Fruit fly (Drosophila melanogaster) whole organism, embryonic: ENCODE data around the gene shakB.

Experiments
- ATbp ChIP-seq: fragments of 200-800 bp; sonication (Bioruptor generic); optimal IDR thresholded peaks from 2 replicates; lab custom pipeline; 2017; ENCODE audit warnings: missing biosample characterization, mild to moderate bottlenecking, missing genetic modification characterization, missing genetic modification reagents
- B-H1 ChIP-seq: fragments of 200-800 bp; sonication (Bioruptor generic); IDR thresholded peaks from 3 replicates; pipeline ENCODE4 v1.3.6; 2022; ENCODE audit warnings: missing biosample characterization, missing genetic modification characterization
- Blimp-1 ChIP-seq: fragments of 200-800 bp; sonication (Bioruptor generic); optimal IDR thresholded peaks from 3 replicates; lab custom pipeline; 2018; ENCODE audit warnings: missing biosample characterization, missing genetic modification characterization, mild to moderate bottlenecking, moderate library complexity, missing genetic modification reagents
- C15 ChIP-seq: fragments of 200-800 bp; sonication (Bioruptor generic); IDR thresholded peaks from 3 replicates; pipeline ENCODE4 v1.3.6; 2022; ENCODE audit warnings: missing biosample characterization, missing genetic modification characterization
- CG10209 ChIP-seq: fragments of 200-800 bp; sonication (Bioruptor generic); optimal IDR thresholded peaks from 3 replicates; lab custom pipeline; 2017; ENCODE audit warnings: missing biosample characterization, mild to moderate bottlenecking, missing genetic modification characterization, missing genetic modification reagents
- CG10979 ChIP-seq: fragments of 200-800 bp; sonication (Bioruptor generic); optimal IDR thresholded peaks from 2 replicates; lab custom pipeline; 2018; ENCODE audit warnings: missing biosample characterization, mild to moderate bottlenecking, missing genetic modification characterization, moderate library complexity
- CG11247 ChIP-seq: fragments of 200-800 bp; sonication (Bioruptor generic); IDR thresholded peaks from 2 replicates; pipeline ENCODE4 v1.3.6; 2022; ENCODE audit warnings: missing biosample characterization, missing genetic modification characterization
- CG12769 ChIP-seq: fragments of 200-800 bp; sonication (Bioruptor generic); optimal IDR thresholded peaks from 2 replicates; lab custom pipeline; 2019; ENCODE audit warnings: missing biosample characterization, mild to moderate bottlenecking, missing genetic modification characterization, moderate library complexity
- CG14860 ChIP-seq: fragments of 200-800 bp; sonication (Bioruptor generic); IDR thresholded peaks from 3 replicates; pipeline ENCODE4 v1.3.6; 2022; ENCODE audit warnings: missing biosample characterization, missing genetic modification characterization; ENCODE audit not compliant: partially characterized antibody
- CG15269 ChIP-seq: fragments of 200-800 bp; sonication (Bioruptor generic); optimal IDR thresholded peaks from 2 replicates; lab custom pipeline; 2018; ENCODE audit warnings: missing biosample characterization, mild to moderate bottlenecking, missing genetic modification characterization, moderate library complexity
- CG16815 ChIP-seq: fragments of 200-800 bp; sonication (Bioruptor generic); optimal IDR thresholded peaks from 3 replicates; lab custom pipeline; 2017; ENCODE audit warnings: missing biosample characterization, mild to moderate bottlenecking, missing genetic modification characterization
- CG16863 ChIP-seq: fragments of 200-800 bp; sonication (Bioruptor generic); optimal IDR thresholded peaks from 3 replicates; lab custom pipeline; 2016; ENCODE audit warnings: missing biosample characterization, missing genetic modification characterization
- CG2202 ChIP-seq: fragments of 200-800 bp; sonication (Bioruptor generic); optimal IDR thresholded peaks from 2 replicates; lab custom pipeline; 2018; ENCODE audit warnings: missing biosample characterization, mild to moderate bottlenecking, missing genetic modification characterization
- CG30431 ChIP-seq: fragments of 200-800 bp; sonication (Bioruptor generic); optimal IDR thresholded peaks from 2 replicates; lab custom pipeline; 2017; ENCODE audit warnings: missing biosample characterization, missing genetic modification characterization
- CG33557 ChIP-seq: fragments of 200-800 bp; sonication (Bioruptor generic); optimal IDR thresholded peaks from 2 replicates; lab custom pipeline; 2019; ENCODE audit warnings: missing biosample characterization, mild to moderate bottlenecking, missing genetic modification characterization, moderate library complexity
- CG4424 ChIP-seq: fragments of 200-800 bp; sonication (Bioruptor generic); optimal IDR thresholded peaks from 3 replicates; lab custom pipeline; 2016; ENCODE audit warnings: missing biosample characterization, missing genetic modification characterization
- CG4820 ChIP-seq: fragments of 200-800 bp; sonication (Bioruptor generic); optimal IDR thresholded peaks from 3 replicates; lab custom pipeline; 2016; ENCODE audit warnings: missing biosample characterization, missing genetic modification characterization
- CG9609 ChIP-seq: fragments of 200-800 bp; sonication (Bioruptor generic); optimal IDR thresholded peaks from 3 replicates; lab custom pipeline; 2016; ENCODE audit warnings: missing biosample characterization, missing genetic modification characterization
- Chrac-16 ChIP-seq: fragments of 200-800 bp; sonication (Bioruptor generic); optimal IDR thresholded peaks from 3 replicates; lab custom pipeline; 2016; ENCODE audit warnings: missing biosample characterization, missing genetic modification characterization
- Drgx ChIP-seq: fragments of 200-800 bp; sonication (Bioruptor generic); IDR thresholded peaks from 2 replicates; pipeline ENCODE4 v1.3.6; 2022; ENCODE audit warnings: missing biosample characterization, missing genetic modification characterization
- Ets97D ChIP-seq: fragments of 200-800 bp; sonication (Bioruptor generic); optimal IDR thresholded peaks from 3 replicates; lab custom pipeline; 2016; ENCODE audit warnings: missing biosample characterization, missing genetic modification characterization
- Fer1 ChIP-seq: fragments of 200-800 bp; sonication (Bioruptor generic); optimal IDR thresholded peaks from 2 replicates; lab custom pipeline; 2017; ENCODE audit warnings: missing biosample characterization, mild to moderate bottlenecking, missing genetic modification characterization
- Med ChIP-seq: fragments of 200-800 bp; sonication (Bioruptor generic); peaks from one replicate; lab custom pipeline; 2016; ENCODE audit warnings: missing biosample characterization, missing genetic modification characterization, mild to moderate bottlenecking, inconsistent platforms, moderate library complexity
- NC2α ChIP-seq: fragments of 200-800 bp; sonication (Bioruptor generic); optimal IDR thresholded peaks from 2 replicates; lab custom pipeline; 2016; ENCODE audit warnings: missing biosample characterization, missing genetic modification characterization
- NFAT ChIP-seq: fragments of 200-800 bp; sonication (Bioruptor generic); IDR thresholded peaks from 2 replicates; pipeline ENCODE4 v1.3.6; 2022; ENCODE audit warnings: missing biosample characterization, missing genetic modification characterization
- Optix ChIP-seq: fragments of 200-800 bp; sonication (Bioruptor generic); IDR thresholded peaks from 3 replicates; pipeline ENCODE4 v1.3.6; 2022; ENCODE audit warnings: missing biosample characterization, missing genetic modification characterization
- Sox100B ChIP-seq: fragments of 200-800 bp; sonication (Bioruptor generic); optimal IDR thresholded peaks from 3 replicates; lab custom pipeline; 2018; ENCODE audit warnings: missing biosample characterization, mild to moderate bottlenecking, missing genetic modification characterization
- cad ChIP-seq: fragments of >200 bp; optimal IDR thresholded peaks from 2 replicates; lab custom pipeline; 2017; ENCODE audit warnings: missing biosample characterization, missing genetic modification characterization
- chm ChIP-seq: fragments of 200-800 bp; sonication (Bioruptor generic); IDR thresholded peaks from 2 replicates; pipeline ENCODE4 v1.3.6; 2022; ENCODE audit warnings: missing biosample characterization, missing genetic modification characterization
- croc ChIP-seq: fragments of 200-800 bp; sonication (Bioruptor generic); conservative IDR thresholded peaks from 3 replicates; pipeline ENCODE4 v1.3.6; 2022; ENCODE audit warnings: missing biosample characterization, missing genetic modification characterization
- danr ChIP-seq: fragments of 200-800 bp; sonication (Bioruptor generic); IDR thresholded peaks from 2 replicates; pipeline ENCODE4 v1.3.6; 2022; ENCODE audit warnings: missing biosample characterization, missing genetic modification characterization
- dimm ChIP-seq: fragments of 200-800 bp; sonication (Bioruptor generic); IDR thresholded peaks from 2 replicates; pipeline ENCODE4 v1.3.6; 2022; ENCODE audit warnings: missing biosample characterization, missing genetic modification characterization
- ems ChIP-seq: fragments of 200-800 bp; sonication (Bioruptor generic); optimal IDR thresholded peaks from 3 replicates; lab custom pipeline; 2016; ENCODE audit warnings: missing biosample characterization, missing genetic modification characterization
- ewg ChIP-seq: fragments of 200-800 bp; sonication (Bioruptor generic); optimal IDR thresholded peaks from 3 replicates; lab custom pipeline; 2017; ENCODE audit warnings: mild to moderate bottlenecking, missing biosample characterization, missing genetic modification reagents, missing genetic modification characterization
- fu2 ChIP-seq: fragments of 200-800 bp; sonication (Bioruptor generic); optimal IDR thresholded peaks from 2 replicates; lab custom pipeline; 2016; ENCODE audit warnings: missing biosample characterization, missing genetic modification characterization
- gce ChIP-seq: fragments of 200-800 bp; sonication (Bioruptor generic); IDR thresholded peaks from 3 replicates; pipeline ENCODE4 v1.3.6; 2022; ENCODE audit warnings: missing biosample characterization, missing genetic modification characterization
- h ChIP-seq: fragments of >200 bp; optimal IDR thresholded peaks from 2 replicates; lab custom pipeline; 2017
- ind ChIP-seq: fragments of 200-800 bp; sonication (Bioruptor generic); optimal IDR thresholded peaks from 3 replicates; lab custom pipeline; 2016; ENCODE audit warnings: missing biosample characterization, missing genetic modification characterization
- lab ChIP-seq: fragments of 200-800 bp; sonication (Bioruptor generic); optimal IDR thresholded peaks from 3 replicates; lab custom pipeline; 2017; ENCODE audit warnings: missing biosample characterization, missing genetic modification characterization, mild to moderate bottlenecking, moderate library complexity, missing genetic modification reagents
- nerfin-2 ChIP-seq: fragments of 200-800 bp; sonication (Bioruptor generic); IDR thresholded peaks from 2 replicates; pipeline ENCODE4 v1.3.6; 2022; ENCODE audit warnings: missing biosample characterization, missing genetic modification characterization; ENCODE audit not compliant: partially characterized antibody
- nmo ChIP-seq: fragments of 200-800 bp; sonication (Bioruptor generic); optimal IDR thresholded peaks from 2 replicates; lab custom pipeline; 2018; ENCODE audit warnings: missing biosample characterization, mild to moderate bottlenecking, missing genetic modification characterization, moderate library complexity
- pho ChIP-seq: fragments of 200-800 bp; sonication (Bioruptor generic); optimal IDR thresholded peaks from 2 replicates; lab custom pipeline; 2016; ENCODE audit warnings: missing biosample characterization, missing genetic modification characterization
- pita ChIP-seq: fragments of 200-800 bp; sonication (Bioruptor generic); optimal IDR thresholded peaks from 2 replicates; lab custom pipeline; 2017; ENCODE audit warnings: missing biosample characterization, mild to moderate bottlenecking, missing genetic modification characterization
- ranshi ChIP-seq: fragments of 200-800 bp; sonication (Bioruptor generic); IDR thresholded peaks from 2 replicates; pipeline ENCODE4 v1.3.6; 2022; ENCODE audit warnings: missing biosample characterization, missing genetic modification characterization
- sd ChIP-seq: fragments of 200-800 bp; sonication (Bioruptor generic); optimal IDR thresholded peaks from 3 replicates; lab custom pipeline; 2018; ENCODE audit warnings: missing biosample characterization, mild to moderate bottlenecking, missing genetic modification characterization, moderate library complexity
- sob ChIP-seq: fragments of 200-800 bp; sonication (Bioruptor generic); IDR thresholded peaks from 2 replicates; pipeline ENCODE4 v1.3.6; 2022; ENCODE audit warnings: missing biosample characterization, missing genetic modification characterization
- sr ChIP-seq: fragments of 200-800 bp; sonication (Bioruptor generic); IDR thresholded peaks from 3 replicates; pipeline ENCODE4 v1.3.6; 2022; ENCODE audit warnings: missing biosample characterization, missing genetic modification characterization
- vfl ChIP-seq: fragments of 200-800 bp; sonication (Bioruptor generic); optimal IDR thresholded peaks from 2 replicates; lab custom pipeline; 2016; ENCODE audit warnings: missing biosample characterization, missing genetic modification characterization
- wek ChIP-seq: fragments of 200-800 bp; sonication (Bioruptor generic); optimal IDR thresholded peaks from 3 replicates; lab custom pipeline; 2018; ENCODE audit warnings: missing biosample characterization, mild to moderate bottlenecking, missing genetic modification characterization, moderate library complexity

Gene shakB

dm6 chrX:20781120-20781519 is 145.7 kb downstream of the shakB start, which contains the start of gene CG32507:
TSS of gene CG32507 (minus strand) at chrX:20781220.
- TF ChIP-seq Drgx (GFP tag; lab: Robert Waterston, UW) (no peak), ATbp (GFP tag; lab: Kevin White, UChicago) (no peak), C15 (GFP tag; lab: Robert Waterston, UW) (no peak), Sox100B (GFP tag; lab: Kevin White, UChicago) (no peak), croc (GFP tag; lab: Robert Waterston, UW) (no peak), CG15269 (tag; lab: Kevin White, UChicago) (no peak), nerfin-2 (no peak), h (no peak), vfl (no peak), CG11247 (GFP tag; lab: Robert Waterston, UW) (no peak), Blimp-1 (GFP tag; lab: Kevin White, UChicago) (no peak), CG10209 (GFP tag; lab: Kevin White, UChicago) (no peak)

DNA sequence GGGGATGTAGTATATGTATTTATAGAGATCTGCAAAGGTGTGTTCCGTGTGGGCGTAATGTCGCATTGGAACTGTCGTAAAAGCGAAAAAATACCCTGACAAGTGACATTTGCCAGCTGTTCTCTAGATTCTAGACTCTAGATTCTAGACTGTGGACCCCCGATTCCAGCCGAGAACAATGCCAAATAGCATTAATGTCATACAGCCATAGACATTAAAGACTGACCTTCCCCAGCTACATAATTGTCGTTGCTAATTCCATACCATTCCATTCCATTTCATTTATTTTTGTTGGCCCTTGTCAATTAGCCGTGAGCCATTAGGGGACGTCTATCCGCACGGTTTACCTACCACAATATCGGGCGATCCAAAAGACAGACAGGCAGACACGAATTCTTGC is 150.6 kb downstream of the shakB start:
- TF ChIP-seq CG12769 (peak; percentile 76), sd (tag; lab: Kevin White, UChicago) (peak; percentile 62), cad (GFP tag; lab: Kevin White, UChicago) (no peak), sr (peak; percentile 54; the same call in 1 of the 3 replicates)

DNA sequence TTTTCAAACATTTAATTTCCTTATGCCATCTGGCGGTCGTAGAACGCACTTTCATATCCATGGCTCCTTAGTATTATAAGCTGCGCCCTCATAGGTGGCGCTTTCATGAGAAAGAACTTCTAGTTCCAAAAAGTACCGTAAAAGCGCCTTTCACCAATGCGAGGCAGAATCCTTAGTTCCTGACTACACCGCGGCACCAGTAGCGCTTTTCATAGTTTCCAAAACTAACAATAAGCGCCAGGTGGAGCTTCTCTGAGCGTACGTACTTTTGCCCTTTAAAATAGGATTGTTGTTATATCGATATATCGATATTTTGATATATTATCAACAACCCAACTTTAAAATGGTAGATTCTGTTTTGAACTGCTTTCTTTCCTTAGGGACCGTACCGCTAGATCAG is 166.4 kb downstream of the shakB start:
- peak; percentile 60 for TF ChIP-seq CG4820 (GFP tag; lab: Kevin White, UChicago)
- no peak for TF ChIP-seq Fer1 (GFP tag; lab: Kevin White, UChicago)
- peak; percentile 77 for TF ChIP-seq Optix (GFP tag; lab: Robert Waterston, UW)
- peak; percentile 59; the same call in 2 of the 3 replicates for TF ChIP-seq croc (GFP tag; lab: Robert Waterston, UW)
- TF ChIP-seq danr (GFP tag; lab: Robert Waterston, UW): peak; percentile 61
- TF ChIP-seq NFAT (GFP tag; lab: Robert Waterston, UW): peak; percentile 91
- TF ChIP-seq CG14860 (GFP tag; lab: Robert Waterston, UW): peak; percentile 64
- peak; percentile 83 for TF ChIP-seq sob
- peak; percentile 72 for TF ChIP-seq lab (GFP tag; lab: Kevin White, UChicago)
- TF ChIP-seq ewg (GFP tag; lab: Kevin White, UChicago): peak; percentile 66
- peak; percentile 33 for TF ChIP-seq wek (GFP tag; lab: Kevin White, UChicago)
- peak; percentile 85 for TF ChIP-seq CG9609 (GFP tag; lab: Kevin White, UChicago)
- TF ChIP-seq CG4424 (GFP tag; lab: Kevin White, UChicago): peak; percentile 72
- peak; percentile 55 for TF ChIP-seq CG2202 (tag; lab: Kevin White, UChicago)
- peak; percentile 80 for TF ChIP-seq pita (GFP tag; lab: Kevin White, UChicago)
- TF ChIP-seq CG16863 (GFP tag; lab: Kevin White, UChicago): peak; percentile 64
- peak; percentile 36; the same call in 1 of the 2 replicates for TF ChIP-seq dimm
- TF ChIP-seq nmo (GFP tag; lab: Kevin White, UChicago): peak; percentile 77
- peak; percentile 65 for TF ChIP-seq pho (GFP tag; lab: Kevin White, UChicago)
- no peak for TF ChIP-seq ems
- peak; percentile 70 for TF ChIP-seq CG33557 (GFP tag; lab: Kevin White, UChicago)
- TF ChIP-seq chm (GFP tag; lab: Robert Waterston, UW): peak; percentile 80
- peak; percentile 76 for TF ChIP-seq Ets97D (GFP tag; lab: Kevin White, UChicago)
- peak; percentile 70 for TF ChIP-seq ind (GFP tag; lab: Kevin White, UChicago)
- no peak for TF ChIP-seq Sox100B (GFP tag; lab: Kevin White, UChicago)
- peak; percentile 80 for TF ChIP-seq Chrac-16 (GFP tag; lab: Kevin White, UChicago)
- peak; percentile 73 for TF ChIP-seq CG10979
- peak; percentile 69 for TF ChIP-seq fu2 (GFP tag; lab: Kevin White, UChicago)
- peak; percentile 69 for TF ChIP-seq CG16815 (GFP tag; lab: Kevin White, UChicago)
- peak; percentile 58 for TF ChIP-seq CG30431 (GFP tag; lab: Kevin White, UChicago)
- TF ChIP-seq B-H1 (GFP tag; lab: Robert Waterston, UW): peak; percentile 64; the same call in 2 of the 3 replicates
- TF ChIP-seq NC2α (GFP tag; lab: Kevin White, UChicago): peak; percentile 55
- peak; percentile 69 for TF ChIP-seq ranshi (GFP tag; lab: Robert Waterston, UW)
- TF ChIP-seq gce (GFP tag; lab: Robert Waterston, UW): peak; percentile 54; the same call in 1 of the 3 replicates
- peak; percentile 98 for TF ChIP-seq Med
